Fruit fly (Drosophila melanogaster) whole organism, embryonic: ENCODE measurements around the gene Gfat2.

ENCODE experiments used
- B-H1 ChIP-seq: fragments of 200-800 bp; sonication (Bioruptor generic); IDR thresholded peaks from 3 replicates; pipeline ENCODE4 v1.3.6; 2022; ENCODE audit warnings: missing biosample characterization, missing genetic modification characterization
- Bdp1 ChIP-seq: fragments of 200-800 bp; sonication (Bioruptor generic); optimal IDR thresholded peaks from 3 replicates; lab custom pipeline; 2016; ENCODE audit warnings: missing biosample characterization, missing genetic modification characterization
- CG10321 ChIP-seq: fragments of 200-800 bp; sonication (Bioruptor generic); IDR thresholded peaks from 2 replicates; pipeline ENCODE4 v1.3.6; 2022; ENCODE audit warnings: missing biosample characterization, missing genetic modification characterization
- CG10565 ChIP-seq: fragments of 200-800 bp; sonication (Bioruptor generic); optimal IDR thresholded peaks from 3 replicates; lab custom pipeline; 2016; ENCODE audit warnings: missing biosample characterization, mild to moderate bottlenecking, missing genetic modification characterization
- CG13296 ChIP-seq: fragments of 200-800 bp; sonication (Bioruptor generic); optimal IDR thresholded peaks from 3 replicates; lab custom pipeline; 2018; ENCODE audit warnings: missing biosample characterization, mild to moderate bottlenecking, missing genetic modification characterization
- CG16779 ChIP-seq: fragments of 200-800 bp; sonication (Bioruptor generic); IDR thresholded peaks from 2 replicates; pipeline ENCODE4 v1.3.6; 2022; ENCODE audit warnings: missing biosample characterization, missing genetic modification characterization
- CG17361 ChIP-seq: fragments of 200-800 bp; sonication (Bioruptor generic); IDR thresholded peaks from 3 replicates; pipeline ENCODE4 v1.3.6; 2022; ENCODE audit warnings: missing biosample characterization, missing genetic modification characterization
- CG2116 ChIP-seq: fragments of 200-800 bp; sonication (Bioruptor generic); optimal IDR thresholded peaks from 3 replicates; lab custom pipeline; 2018; ENCODE audit warnings: missing biosample characterization, mild to moderate bottlenecking, missing genetic modification characterization
- CG2199 ChIP-seq: fragments of 200-800 bp; sonication (Bioruptor generic); IDR thresholded peaks from 3 replicates; pipeline ENCODE4 v1.3.6; 2022; ENCODE audit warnings: missing biosample characterization, missing genetic modification characterization
- CG2712 ChIP-seq: fragments of 200-800 bp; optimal IDR thresholded peaks from 3 replicates; lab custom pipeline; 2019; ENCODE audit warnings: missing biosample characterization, mild to moderate bottlenecking, missing genetic modification characterization, moderate library complexity
- CG2875 ChIP-seq: fragments of 200-800 bp; sonication (Bioruptor generic); optimal IDR thresholded peaks from 2 replicates; lab custom pipeline; 2017; ENCODE audit warnings: missing biosample characterization, mild to moderate bottlenecking, missing genetic modification characterization, missing genetic modification reagents
- CG30403 ChIP-seq: fragments of 200-800 bp; sonication (Bioruptor generic); optimal IDR thresholded peaks from 3 replicates; lab custom pipeline; 2016; ENCODE audit warnings: missing biosample characterization, missing genetic modification characterization
- CG3163 ChIP-seq: fragments of 200-800 bp; sonication (Bioruptor generic); optimal IDR thresholded peaks from 3 replicates; lab custom pipeline; 2016; ENCODE audit warnings: missing biosample characterization, missing genetic modification characterization
- CG4328 ChIP-seq: fragments of 200-800 bp; sonication (Bioruptor generic); optimal IDR thresholded peaks from 3 replicates; lab custom pipeline; 2017; ENCODE audit warnings: missing biosample characterization, missing genetic modification reagents, missing genetic modification characterization
- CG4707 ChIP-seq: fragments of 200-800 bp; sonication (Bioruptor generic); optimal IDR thresholded peaks from 2 replicates; lab custom pipeline; 2018; ENCODE audit warnings: missing biosample characterization, mild to moderate bottlenecking, missing genetic modification characterization, moderate library complexity
- CG4820 ChIP-seq: fragments of 200-800 bp; sonication (Bioruptor generic); optimal IDR thresholded peaks from 3 replicates; lab custom pipeline; 2016; ENCODE audit warnings: missing biosample characterization, missing genetic modification characterization
- CG5180 ChIP-seq: fragments of 200-800 bp; sonication (Bioruptor generic); optimal IDR thresholded peaks from 3 replicates; lab custom pipeline; 2017; ENCODE audit warnings: missing biosample characterization, missing genetic modification characterization, mild to moderate bottlenecking, moderate library complexity, missing genetic modification reagents
- CG6175 ChIP-seq: fragments of 200-800 bp; sonication (Bioruptor generic); IDR thresholded peaks from 3 replicates; pipeline ENCODE4 v1.3.6; 2022; ENCODE audit warnings: missing biosample characterization, missing genetic modification characterization
- CG6272 ChIP-seq: fragments of 200-800 bp; sonication (Bioruptor generic); IDR thresholded peaks from 2 replicates; pipeline ENCODE4 v1.3.6; 2022; ENCODE audit warnings: missing biosample characterization, missing genetic modification characterization
- CG6791 ChIP-seq: fragments of 200-800 bp; sonication (Bioruptor generic); IDR thresholded peaks from 3 replicates; pipeline ENCODE4 v1.3.6; 2022; ENCODE audit warnings: missing biosample characterization, missing genetic modification characterization; ENCODE audit not compliant: partially characterized antibody
- CG7271 ChIP-seq: fragments of 200-800 bp; sonication (Bioruptor generic); optimal IDR thresholded peaks from 2 replicates; lab custom pipeline; 2018; ENCODE audit warnings: missing biosample characterization, mild to moderate bottlenecking, missing genetic modification characterization, moderate library complexity
- CG7556 ChIP-seq: fragments of 200-800 bp; sonication (Bioruptor generic); optimal IDR thresholded peaks from 2 replicates; lab custom pipeline; 2017; ENCODE audit warnings: missing biosample characterization, mild to moderate bottlenecking, missing genetic modification characterization
- Drgx ChIP-seq: fragments of 200-800 bp; sonication (Bioruptor generic); IDR thresholded peaks from 2 replicates; pipeline ENCODE4 v1.3.6; 2022; ENCODE audit warnings: missing biosample characterization, missing genetic modification characterization
- Ets65A ChIP-seq: fragments of 200-800 bp; sonication (Bioruptor generic); peaks from one replicate; lab custom pipeline; 2016; ENCODE audit warnings: missing biosample characterization, missing genetic modification characterization
- Fer3 ChIP-seq: fragments of 200-800 bp; sonication (Bioruptor generic); optimal IDR thresholded peaks from 2 replicates; lab custom pipeline; 2018; ENCODE audit warnings: missing biosample characterization, mild to moderate bottlenecking, missing genetic modification characterization, moderate library complexity
- HLHmδ ChIP-seq: fragments of 200-800 bp; sonication (Bioruptor generic); optimal IDR thresholded peaks from 2 replicates; lab custom pipeline; 2018; ENCODE audit warnings: missing biosample characterization, mild to moderate bottlenecking, missing genetic modification characterization, moderate library complexity
- Hr3 ChIP-seq: fragments of 200-800 bp; sonication (Bioruptor generic); optimal IDR thresholded peaks from 3 replicates; lab custom pipeline; 2016; ENCODE audit warnings: missing biosample characterization, missing genetic modification characterization
- Hr39 ChIP-seq: fragments of >200 bp; optimal IDR thresholded peaks from 2 replicates; lab custom pipeline; 2017
- Hr78 ChIP-seq, 2 experiments: fragments of 200-800 bp in 1 of 2; fragments of >200 bp in 1 of 2; sonication (Bioruptor generic) in 1 of 2; optimal IDR thresholded peaks; 2 replicates each; lab custom pipeline; 2017 to 2019; ENCODE audit warnings: missing biosample characterization in 2 of 2, missing genetic modification characterization in 2 of 2, mild to moderate bottlenecking in 1 of 2, moderate library complexity in 1 of 2
- Mad ChIP-seq: fragments of 200-800 bp; sonication (Bioruptor generic); optimal IDR thresholded peaks from 2 replicates; lab custom pipeline; 2016; ENCODE audit warnings: missing biosample characterization, missing genetic modification characterization
- Myb ChIP-seq: fragments of 200-800 bp; sonication (Bioruptor generic); optimal IDR thresholded peaks from 2 replicates; lab custom pipeline; 2016; ENCODE audit warnings: missing biosample characterization, missing genetic modification characterization
- Neu2 ChIP-seq: fragments of 200-800 bp; sonication (Bioruptor generic); optimal IDR thresholded peaks from 3 replicates; lab custom pipeline; 2016; ENCODE audit warnings: missing biosample characterization, missing genetic modification characterization, borderline replicate concordance
- Oaz ChIP-seq: fragments of 200-800 bp; sonication (Bioruptor generic); IDR thresholded peaks from 2 replicates; pipeline ENCODE4 v1.3.6; 2022; ENCODE audit warnings: missing biosample characterization, missing genetic modification characterization
- Oli ChIP-seq: fragments of 200-800 bp; sonication (Bioruptor generic); optimal IDR thresholded peaks from 2 replicates; lab custom pipeline; 2018; ENCODE audit warnings: missing biosample characterization, mild to moderate bottlenecking, missing genetic modification characterization, moderate library complexity
- Side ChIP-seq: fragments of 200-800 bp; sonication (Bioruptor generic); optimal IDR thresholded peaks from 2 replicates; lab custom pipeline; 2016; ENCODE audit warnings: missing biosample characterization, missing genetic modification characterization
- Taf1 ChIP-seq: fragments of 200-800 bp; sonication (Bioruptor generic); IDR thresholded peaks from 2 replicates; pipeline ENCODE4 v1.3.6; 2022; ENCODE audit warnings: missing biosample characterization, missing genetic modification characterization
- aop ChIP-seq: fragments of 200-800 bp; sonication (Bioruptor generic); IDR thresholded peaks from 2 replicates; pipeline ENCODE4 v1.3.6; 2022; ENCODE audit warnings: missing biosample characterization, missing genetic modification characterization
- cad ChIP-seq: fragments of >200 bp; optimal IDR thresholded peaks from 2 replicates; lab custom pipeline; 2017; ENCODE audit warnings: missing biosample characterization, missing genetic modification characterization
- chm ChIP-seq: fragments of 200-800 bp; sonication (Bioruptor generic); IDR thresholded peaks from 2 replicates; pipeline ENCODE4 v1.3.6; 2022; ENCODE audit warnings: missing biosample characterization, missing genetic modification characterization
- crc ChIP-seq: fragments of 200-800 bp; sonication (Bioruptor generic); optimal IDR thresholded peaks from 2 replicates; lab custom pipeline; 2016; ENCODE audit warnings: missing biosample characterization, missing genetic modification characterization
- dpn ChIP-seq, 2 experiments: fragments of 200-800 bp; sonication (Bioruptor generic); optimal IDR thresholded peaks; 3 replicates each; lab custom pipeline; 2016; ENCODE audit warnings: missing biosample characterization in 2 of 2, missing genetic modification characterization in 2 of 2
- esg ChIP-seq: fragments of 200-800 bp; sonication (Bioruptor generic); conservative IDR thresholded peaks from 2 replicates; pipeline ENCODE4 v1.3.6; 2022; ENCODE audit warnings: missing biosample characterization, missing genetic modification characterization
- fd96Cb ChIP-seq: fragments of 200-800 bp; sonication (Bioruptor generic); optimal IDR thresholded peaks from 2 replicates; lab custom pipeline; 2018; ENCODE audit warnings: missing biosample characterization, mild to moderate bottlenecking, missing genetic modification characterization, moderate library complexity
- ranshi ChIP-seq: fragments of 200-800 bp; sonication (Bioruptor generic); IDR thresholded peaks from 2 replicates; pipeline ENCODE4 v1.3.6; 2022; ENCODE audit warnings: missing biosample characterization, missing genetic modification characterization
- ro ChIP-seq: fragments of 200-800 bp; sonication (Bioruptor generic); IDR thresholded peaks from 2 replicates; pipeline ENCODE4 v1.3.6; 2022; ENCODE audit warnings: missing biosample characterization, missing genetic modification characterization
- scrt ChIP-seq: fragments of 200-800 bp; sonication (Bioruptor generic); optimal IDR thresholded peaks from 2 replicates; lab custom pipeline; 2018; ENCODE audit warnings: missing biosample characterization, mild to moderate bottlenecking, missing genetic modification characterization, moderate library complexity
- sd ChIP-seq: fragments of 200-800 bp; sonication (Bioruptor generic); optimal IDR thresholded peaks from 3 replicates; lab custom pipeline; 2018; ENCODE audit warnings: missing biosample characterization, mild to moderate bottlenecking, missing genetic modification characterization, moderate library complexity
- tap ChIP-seq: fragments of 200-800 bp; optimal IDR thresholded peaks from 3 replicates; lab custom pipeline; 2019; ENCODE audit warnings: missing biosample characterization, mild to moderate bottlenecking, missing genetic modification characterization, moderate library complexity
- twi ChIP-seq: fragments of 200-800 bp; optimal IDR thresholded peaks from 2 replicates; lab custom pipeline; 2019; ENCODE audit warnings: missing biosample characterization, mild to moderate bottlenecking, missing genetic modification characterization, moderate library complexity
- z ChIP-seq: fragments of 200-800 bp; sonication (Bioruptor generic); IDR thresholded peaks from 3 replicates; pipeline ENCODE4 v1.3.6; 2022; ENCODE audit warnings: missing biosample characterization, missing genetic modification characterization

Gfat2 gene

DNA sequence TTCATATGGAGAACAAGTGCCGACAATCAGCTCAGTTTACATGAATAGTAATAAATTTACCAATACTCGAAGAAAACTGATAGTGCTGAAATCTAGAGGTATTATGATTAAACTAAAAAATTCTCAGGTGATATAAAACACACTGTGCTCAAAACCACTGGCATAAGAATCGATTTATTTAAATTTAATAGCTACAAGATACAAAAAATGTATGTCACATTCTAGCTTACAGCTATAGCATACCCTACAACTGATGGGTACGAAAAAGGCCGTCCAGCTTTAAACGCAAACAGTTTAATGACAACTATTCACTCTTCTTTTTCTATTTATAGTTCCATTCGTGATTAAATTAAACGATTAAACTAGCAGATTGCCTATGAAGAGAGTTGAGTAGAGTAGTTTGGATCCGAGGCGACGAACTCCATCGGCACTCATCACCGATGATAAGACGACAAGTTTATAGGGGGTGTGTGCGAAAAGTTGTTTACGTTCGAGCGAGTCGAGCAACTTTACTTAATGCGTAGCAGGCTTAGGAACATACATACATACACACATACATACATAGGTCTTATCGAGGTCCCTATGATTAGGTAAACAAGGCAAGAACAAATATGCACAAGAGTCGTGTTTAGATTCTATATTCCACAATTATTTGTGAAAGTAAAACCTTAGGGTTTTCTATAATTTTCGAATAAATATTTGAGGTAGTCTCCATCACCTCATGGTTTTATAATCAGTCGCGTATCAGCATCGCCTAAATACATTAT is 10.6 kb downstream of the Gfat2 start (continued):
- TF ChIP-seq Oaz (GFP tag; lab: Robert Waterston, UW): peak; percentile 68
- TF ChIP-seq HLHmδ: peak; percentile 42
- TF ChIP-seq Taf1 (GFP tag; lab: Robert Waterston, UW): peak; percentile 86
- no peak for TF ChIP-seq Neu2 (GFP tag; lab: Kevin White, UChicago)
- peak; percentile 5 for TF ChIP-seq Oli
- peak; percentile 54 for TF ChIP-seq CG4707 (GFP tag; lab: Kevin White, UChicago)
- TF ChIP-seq fd96Cb (tag; lab: Kevin White, UChicago): peak; percentile 40
- TF ChIP-seq CG4328 (GFP tag; lab: Kevin White, UChicago): peak; percentile 74
- TF ChIP-seq scrt (GFP tag; lab: Kevin White, UChicago): peak; percentile 24
- TF ChIP-seq cad (GFP tag; lab: Kevin White, UChicago): no peak
- peak; percentile 83 for TF ChIP-seq CG16779 (GFP tag; lab: Robert Waterston, UW)
- no peak for TF ChIP-seq aop (GFP tag; lab: Robert Waterston, UW)
- TF ChIP-seq crc (GFP tag; lab: Kevin White, UChicago): peak; percentile 21
- peak; percentile 42; the same call in 2 of the 3 replicates for TF ChIP-seq CG6175
- peak; percentile 25 for TF ChIP-seq Myb (GFP tag; lab: Kevin White, UChicago)
- no peak for TF ChIP-seq CG10321 (GFP tag; lab: Robert Waterston, UW)
- peak; percentile 73 for TF ChIP-seq Fer3 (tag; lab: Kevin White, UChicago)
- TF ChIP-seq CG13296: peak; percentile 21
- peak; percentile 68 for TF ChIP-seq Bdp1 (GFP tag; lab: Kevin White, UChicago)
- TF ChIP-seq CG2875 (GFP tag; lab: Kevin White, UChicago): peak; percentile 85
- peak; percentile 28 for TF ChIP-seq CG10565 (GFP tag; lab: Kevin White, UChicago)
- TF ChIP-seq CG2712 (tag; lab: Kevin White, UChicago): peak; percentile 52
- peak; percentile 51 for TF ChIP-seq Hr3 (GFP tag; lab: Kevin White, UChicago)
- TF ChIP-seq CG3163 (GFP tag; lab: Kevin White, UChicago): peak; percentile 62
- TF ChIP-seq ro (GFP tag; lab: Robert Waterston, UW): no peak
- TF ChIP-seq B-H1: peak; percentile 17; the same call in 1 of the 3 replicates
- TF ChIP-seq CG4820 (GFP tag; lab: Kevin White, UChicago): peak; percentile 58
- TF ChIP-seq Drgx: peak; percentile 85
- TF ChIP-seq tap (tag; lab: Kevin White, UChicago): peak; percentile 14
- peak; percentile 50 for TF ChIP-seq Side (GFP tag; lab: Kevin White, UChicago)
- peak; percentile 61 for TF ChIP-seq CG5180 (GFP tag; lab: Kevin White, UChicago)
- TF ChIP-seq CG6791 (GFP tag; lab: Robert Waterston, UW): no peak
- TF ChIP-seq twi (tag; lab: Kevin White, UChicago): peak; percentile 57
- peak; percentile 49 for TF ChIP-seq CG17361 (GFP tag; lab: Robert Waterston, UW)
- TF ChIP-seq Ets65A: peak; percentile 46
- peak; percentile 67 for TF ChIP-seq esg (GFP tag; lab: Robert Waterston, UW)
- peak; percentile 79 for TF ChIP-seq CG7271 (tag; lab: Kevin White, UChicago)
- peak; percentile 63 for TF ChIP-seq CG7556 (GFP tag; lab: Kevin White, UChicago)
- peak; percentile 95 for TF ChIP-seq chm
- TF ChIP-seq ranshi: peak; percentile 58
- TF ChIP-seq Hr39 (lab: Kevin White, UChicago): no peak
- TF ChIP-seq CG6272: peak; percentile 56; the same call in 1 of the 2 replicates
- peak; percentile 21 to 73 for TF ChIP-seq dpn (GFP tag; optimal IDR thresholded peaks at IDR 0.05; lab: Kevin White, UChicago)
- peak; percentile 57 for TF ChIP-seq Mad (GFP tag; lab: Kevin White, UChicago)
- peak; percentile 68 for TF ChIP-seq CG30403 (GFP tag; lab: Kevin White, UChicago)
- TF ChIP-seq Hr78 (GFP tag; optimal IDR thresholded peaks at IDR 0.05; lab: Kevin White, UChicago): no peak
- TF ChIP-seq CG2199: no peak
- peak; percentile 26 for TF ChIP-seq CG2116 (GFP tag; lab: Kevin White, UChicago)
- TF ChIP-seq z (GFP tag; lab: Robert Waterston, UW): 0 out of 3 replicates have a peak, but pooled peaks have one; percentile 62
- peak; percentile 72 for TF ChIP-seq sd
